Worm (Caenorhabditis elegans) whole organism, late embryonic: Measurements from ENCODE around the gene valv-1.
A peak's percentile ranks its signal among the peaks of the same experiment; 100 is the strongest.

ENCODE experiments used
- F13H6.1 ChIP-seq: sonication (generic microtip); optimal IDR thresholded peaks from 2 replicates; lab custom pipeline; 2016; ENCODE audit warnings: missing genetic modification characterization, missing compliant biosample characterization
- K02D7.2 ChIP-seq: sonication (generic microtip); optimal IDR thresholded peaks from 2 replicates; lab custom pipeline; 2017; ENCODE audit warnings: mild to moderate bottlenecking, missing genetic modification characterization, missing compliant biosample characterization
- ama-1 ChIP-seq: fragments of 150-350 bp; optimal IDR thresholded peaks from 2 replicates; lab custom pipeline; 2014
- ceh-18 ChIP-seq: sonication (generic microtip); optimal IDR thresholded peaks from 2 replicates; lab custom pipeline; 2016; ENCODE audit warnings: missing genetic modification characterization, missing compliant biosample characterization
- ceh-34 ChIP-seq: sonication (generic microtip); optimal IDR thresholded peaks from 2 replicates; lab custom pipeline; 2016; ENCODE audit warnings: mild to moderate bottlenecking, missing genetic modification characterization, missing compliant biosample characterization
- ceh-48 ChIP-seq: sonication (generic microtip); optimal IDR thresholded peaks from 2 replicates; lab custom pipeline; 2016; ENCODE audit warnings: missing genetic modification characterization, inconsistent platforms, missing compliant biosample characterization
- che-1 ChIP-seq: sonication (generic microtip); optimal IDR thresholded peaks from 2 replicates; lab custom pipeline; 2016; ENCODE audit warnings: mild to moderate bottlenecking, missing genetic modification characterization, missing compliant biosample characterization
- dve-1 ChIP-seq: sonication (generic microtip); optimal IDR thresholded peaks from 2 replicates; lab custom pipeline; 2017; ENCODE audit warnings: antibody characterized with exemption, mild to moderate bottlenecking, missing genetic modification characterization, missing compliant biosample characterization
- elt-4 ChIP-seq: sonication (generic microtip); optimal IDR thresholded peaks from 2 replicates; lab custom pipeline; 2016; ENCODE audit warnings: missing genetic modification characterization, missing compliant biosample characterization
- eyg-1 ChIP-seq: sonication (generic microtip); optimal IDR thresholded peaks from 2 replicates; lab custom pipeline; 2016; ENCODE audit warnings: missing genotype, missing genetic modification characterization, missing compliant biosample characterization
- fkh-6 ChIP-seq: sonication (generic microtip); optimal IDR thresholded peaks from 2 replicates; lab custom pipeline; 2016; ENCODE audit warnings: missing genetic modification characterization, missing compliant biosample characterization
- hlh-13 ChIP-seq: fragments of 200-800 bp; sonication (Bioruptor generic); optimal IDR thresholded peaks from 2 replicates; lab custom pipeline; 2018; ENCODE audit warnings: mild to moderate bottlenecking, missing genetic modification characterization, missing compliant biosample characterization
- hlh-15 ChIP-seq: sonication (generic microtip); optimal IDR thresholded peaks from 2 replicates; lab custom pipeline; 2016; ENCODE audit warnings: missing genetic modification characterization, missing compliant biosample characterization
- hlh-6 ChIP-seq: sonication (generic microtip); optimal IDR thresholded peaks from 2 replicates; lab custom pipeline; 2016; ENCODE audit warnings: missing genotype, missing genetic modification characterization, missing compliant biosample characterization
- nfya-1 ChIP-seq: sonication (generic microtip); optimal IDR thresholded peaks from 2 replicates; lab custom pipeline; 2017; ENCODE audit warnings: missing genetic modification characterization, mild to moderate bottlenecking, missing compliant biosample characterization, antibody characterized with exemption, moderate library complexity
- nhr-11 ChIP-seq: fragments of 150-350 bp; optimal IDR thresholded peaks from 2 replicates; lab custom pipeline; 2014; ENCODE audit warnings: missing biosample characterization, missing genetic modification characterization
- npax-4 ChIP-seq: sonication (generic microtip); optimal IDR thresholded peaks from 2 replicates; lab custom pipeline; 2016; ENCODE audit warnings: missing genetic modification characterization, missing compliant biosample characterization
- pax-1 ChIP-seq: fragments of 150-350 bp; optimal IDR thresholded peaks from 2 replicates; lab custom pipeline; 2014; ENCODE audit warnings: missing biosample characterization, missing genetic modification characterization
- pha-2 ChIP-seq: sonication (generic microtip); optimal IDR thresholded peaks from 2 replicates; lab custom pipeline; 2017; ENCODE audit warnings: mild to moderate bottlenecking, missing genetic modification characterization, missing compliant biosample characterization
- pros-1 ChIP-seq: fragments of 150-350 bp; optimal IDR thresholded peaks from 2 replicates; lab custom pipeline; 2014; ENCODE audit warnings: missing biosample characterization, missing genetic modification reagents, missing genetic modification characterization
- tbx-2 ChIP-seq: sonication (generic microtip); optimal IDR thresholded peaks from 2 replicates; lab custom pipeline; 2016; ENCODE audit warnings: missing genetic modification characterization, missing compliant biosample characterization
- unc-3 ChIP-seq, 2 experiments: fragments of 200-800 bp in 1 of 2; sonication (Bioruptor generic) in 1 of 2; sonication (generic microtip) in 1 of 2; conservative IDR thresholded peaks in 1 of 2; optimal IDR thresholded peaks in 1 of 2; 2 replicates each; pipeline versions ENCODE4 v1.3.6 to Lab custom; 2016 to 2022; ENCODE audit warnings: missing compliant biosample characterization in 2 of 2, missing genetic modification characterization in 2 of 2, missing genetic modification reagents in 1 of 2
- unc-42 ChIP-seq: sonication (generic microtip); optimal IDR thresholded peaks from 2 replicates; lab custom pipeline; 2016; ENCODE audit warnings: missing genotype, missing genetic modification characterization, missing compliant biosample characterization

Gene valv-1

ce11 chrIV:7400502-7401118 lies 44.5 kb downstream of the valv-1 start:
- TF ChIP-seq ceh-18, result peak; percentile 39
- TF ChIP-seq tbx-2 (tag; lab: Kevin White, UChicago), result peak; percentile 24
- no peak for TF ChIP-seq hlh-13 (GFP tag; lab: Kevin White, UChicago)
- peak; percentile 21 for TF ChIP-seq nfya-1
- TF ChIP-seq unc-42 (tag; lab: Kevin White, UChicago), result peak; percentile 82
- no peak for TF ChIP-seq K02D7.2
- TF ChIP-seq hlh-15, result no peak
- no peak for TF ChIP-seq pros-1
- TF ChIP-seq unc-3 (GFP tag; conservative IDR thresholded peaks at IDR 0.05; lab: Robert Waterston, UW), result no peak
- TF ChIP-seq unc-3 (tag; optimal IDR thresholded peaks at IDR 0.05; lab: Kevin White, UChicago), result no peak

ce11 chrIV:7397507-7397906 lies 47.6 kb downstream of the valv-1 start:
- TF ChIP-seq K02D7.2 (no peak), ceh-34 (no peak), ceh-18 (no peak), tbx-2 (tag; lab: Kevin White, UChicago) (no peak), hlh-6 (tag; lab: Kevin White, UChicago) (no peak), pax-1 (tag; lab: Kevin White, UChicago) (no peak), ama-1 (lab: Kevin White, UChicago) (no peak), npax-4 (tag; lab: Kevin White, UChicago) (no peak), che-1 (tag; lab: Kevin White, UChicago) (no peak), pha-2 (tag; lab: Kevin White, UChicago) (no peak), nhr-11 (tag; lab: Kevin White, UChicago) (no peak), elt-4 (tag; lab: Kevin White, UChicago) (no peak), eyg-1 (no peak), F13H6.1 (tag; lab: Kevin White, UChicago) (no peak), ceh-48 (tag; lab: Kevin White, UChicago) (no peak), dve-1 (tag; lab: Kevin White, UChicago) (no peak), fkh-6 (tag; lab: Kevin White, UChicago) (no peak)
